Worm (Caenorhabditis elegans) whole organism, early embryonic: ENCODE results near the gene col-157.
"Not testable (repeated sequence)": the region's sequence is repeated elsewhere in the genome, so short reads cannot be mapped to it uniquely, and the experiment has no call there.

Experiments
- ama-1 ChIP-seq: fragments of 150-350 bp; optimal IDR thresholded peaks from 2 replicates; lab custom pipeline; 2014
- ceh-36 ChIP-seq: sonication (generic microtip); optimal IDR thresholded peaks from 2 replicates; lab custom pipeline; 2016; ENCODE audit warnings: missing genetic modification characterization, inconsistent platforms, missing compliant biosample characterization
- ets-7 ChIP-seq: sonication (generic microtip); optimal IDR thresholded peaks from 2 replicates; lab custom pipeline; 2016; ENCODE audit warnings: missing genotype, missing genetic modification characterization, missing compliant biosample characterization
- flt-1 ChIP-seq: fragments of 200-800 bp; sonication (Bioruptor generic); IDR thresholded peaks from 2 replicates; pipeline ENCODE4 v1.3.6; 2022; ENCODE audit warnings: missing genetic modification characterization, missing compliant biosample characterization
- hmbx-1 ChIP-seq: sonication (generic microtip); optimal IDR thresholded peaks from 2 replicates; lab custom pipeline; 2016; ENCODE audit warnings: mild to moderate bottlenecking, missing genetic modification characterization, missing compliant biosample characterization
- hmg-4 ChIP-seq: fragments of 200-800 bp; sonication (Bioruptor generic); optimal IDR thresholded peaks from 2 replicates; lab custom pipeline; 2018; ENCODE audit warnings: mild to moderate bottlenecking, missing genetic modification characterization, missing compliant biosample characterization
- hnd-1 ChIP-seq: sonication (generic microtip); optimal IDR thresholded peaks from 2 replicates; lab custom pipeline; 2016; ENCODE audit warnings: missing genetic modification characterization, missing compliant biosample characterization
- pes-1 ChIP-seq: fragments of 200-800 bp; sonication (Bioruptor generic); IDR thresholded peaks from 2 replicates; pipeline ENCODE4 v1.3.6; 2022; ENCODE audit warnings: missing genetic modification reagents, missing genetic modification characterization, missing compliant biosample characterization
- tbx-37 ChIP-seq: fragments of 200-800 bp; sonication (Bioruptor generic); conservative IDR thresholded peaks from 2 replicates; pipeline ENCODE4 v1.3.6; 2022; ENCODE audit warnings: missing genetic modification reagents, missing genetic modification characterization, missing compliant biosample characterization
- tra-4 ChIP-seq: sonication (generic microtip); optimal IDR thresholded peaks from 2 replicates; lab custom pipeline; 2017; ENCODE audit warnings: missing genetic modification characterization, missing compliant biosample characterization

ce11 chrV:11475638-11476037 is 8.2 kb upstream of the col-157 start, which contains the start of gene T11F9.7:
- TF ChIP-seq pes-1 (GFP tag; lab: Robert Waterston, UW); hnd-1 (tag; lab: Kevin White, UChicago); ama-1; ets-7 (tag; lab: Kevin White, UChicago); ceh-36 (tag; lab: Kevin White, UChicago); tbx-37 (GFP tag; lab: Robert Waterston, UW); hmbx-1 (tag; lab: Kevin White, UChicago); tra-4 (tag; lab: Kevin White, UChicago); flt-1 (GFP tag; lab: Robert Waterston, UW); hmg-4: not testable (repeated sequence)
